Fruit fly (Drosophila melanogaster): ENCODE data around the gene CG31789.

CG31789 gene

DNA sequence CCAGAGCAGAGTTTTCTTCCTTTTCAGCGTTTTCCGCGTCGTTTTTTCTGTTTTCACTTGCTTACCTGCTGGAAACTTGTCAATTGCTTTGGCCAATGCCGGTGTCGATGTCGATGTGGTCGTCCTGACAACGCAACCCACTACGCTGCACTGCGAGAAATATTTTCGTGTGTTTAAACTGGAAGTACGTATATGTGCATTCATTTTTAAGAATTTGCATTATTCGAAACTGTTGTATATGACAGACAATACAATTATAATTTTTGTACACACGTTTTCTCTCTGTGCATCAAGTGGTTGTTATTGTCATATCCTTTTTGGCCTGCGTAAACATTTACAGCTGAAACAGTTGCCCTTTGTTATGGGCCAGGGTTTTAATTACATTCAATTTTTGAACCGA, 10.3 kb downstream of the CG31789 start, which contains the start of gene IFT46 (continued):
- TF ChIP-seq CG11398 (GFP tag; optimal IDR thresholded peaks at IDR 0.05) (no peak), toy (GFP tag; IDR thresholded peaks at IDR 0.05) (no peak), twi (tag; optimal IDR thresholded peaks at IDR 0.05) (no peak), CG3407 (GFP tag; optimal IDR thresholded peaks at IDR 0.05) (no peak), nom (GFP tag; optimal IDR thresholded peaks at IDR 0.05) (no peak), crol (GFP tag; IDR thresholded peaks at IDR 0.05) (no peak), lola (GFP tag; optimal IDR thresholded peaks at IDR 0.05) (peak in 1 of 3 experiments; percentile 10), CG13775 (GFP tag; optimal IDR thresholded peaks at IDR 0.05) (no peak), CG16813 (GFP tag; IDR thresholded peaks at IDR 0.05; ENCODE audit: partially characterized antibody) (no peak), ase (GFP tag; IDR thresholded peaks at IDR 0.05) (no peak), phol (tag; optimal IDR thresholded peaks at IDR 0.05) (peak; percentile 14), Hr3 (GFP tag; optimal IDR thresholded peaks at IDR 0.05) (no peak), CG12219 (GFP tag; optimal IDR thresholded peaks at IDR 0.05) (no peak), Tbp (GFP tag; optimal IDR thresholded peaks at IDR 0.05) (no peak), CG8944 (GFP tag; optimal IDR thresholded peaks at IDR 0.05) (no peak), BtbVII (GFP tag; optimal IDR thresholded peaks at IDR 0.05) (no peak), Dek (tag; optimal IDR thresholded peaks at IDR 0.05) (no peak), CrebB (tag; optimal IDR thresholded peaks at IDR 0.05) (no peak), CG7372 (GFP tag; IDR thresholded peaks at IDR 0.05) (no peak), CG34224 (GFP tag; IDR thresholded peaks at IDR 0.05; ENCODE audit: partially characterized antibody) (no peak), disco-r (GFP tag; optimal IDR thresholded peaks at IDR 0.05) (no peak), CG7745 (tag; optimal IDR thresholded peaks at IDR 0.05) (no peak), Fer3 (tag; optimal IDR thresholded peaks at IDR 0.05) (no peak), CG8765 (GFP tag; IDR thresholded peaks at IDR 0.05) (peak; percentile 36; the same call in 1 of the 2 replicates), sens (GFP tag) (no peak), GATAe (GFP tag; conservative IDR thresholded peaks at IDR 0.05) (no peak), pfk (GFP tag; optimal IDR thresholded peaks at IDR 0.05) (no peak), al (GFP tag; IDR thresholded peaks at IDR 0.05) (no peak), D (optimal IDR thresholded peaks at IDR 0.05) (no peak), D (GFP tag; optimal IDR thresholded peaks at IDR 0.05) (no peak), CG3281 (GFP tag; optimal IDR thresholded peaks at IDR 0.05) (no peak), CG9797 (GFP tag; optimal IDR thresholded peaks at IDR 0.05) (no peak), CTCF (GFP tag; optimal IDR thresholded peaks at IDR 0.05) (no peak), CG3847 (GFP tag; IDR thresholded peaks at IDR 0.05) (no peak), CG1233 (GFP tag; optimal IDR thresholded peaks at IDR 0.05) (no peak), CG12299 (tag; optimal IDR thresholded peaks at IDR 0.05) (no peak), CG10321 (GFP tag; IDR thresholded peaks at IDR 0.05) (no peak), ab (GFP tag; optimal IDR thresholded peaks at IDR 0.05) (no peak), B-H1 (GFP tag; IDR thresholded peaks at IDR 0.05) (no peak), CG5180 (GFP tag; optimal IDR thresholded peaks at IDR 0.05) (no peak), Ptx1 (GFP tag; IDR thresholded peaks at IDR 0.05) (0 out of 2 replicates have a peak, but pooled peaks have one; percentile 26), aop (GFP tag; IDR thresholded peaks at IDR 0.05) (no peak), ATbp (GFP tag; optimal IDR thresholded peaks at IDR 0.05) (no peak), MBD-R2 (GFP tag; IDR thresholded peaks at IDR 0.05) (no peak), CG12942 (GFP tag; optimal IDR thresholded peaks at IDR 0.05) (no peak), NC2α (GFP tag; optimal IDR thresholded peaks at IDR 0.05) (no peak), Mrtf (GFP tag; IDR thresholded peaks at IDR 0.05) (no peak), maf-S (GFP tag; optimal IDR thresholded peaks at IDR 0.05) (no peak), sna (GFP tag; IDR thresholded peaks at IDR 0.05; ENCODE audit: partially characterized antibody) (no peak), bowl (GFP tag; IDR thresholded peaks at IDR 0.05) (no peak), gsb-n (tag; optimal IDR thresholded peaks at IDR 0.05) (no peak), grn (GFP tag; optimal IDR thresholded peaks at IDR 0.05) (no peak), CG4707 (GFP tag; optimal IDR thresholded peaks at IDR 0.05) (no peak)
